Worm (Caenorhabditis elegans) whole organism, L4 larva: ENCODE measurements around the gene clec-62.
A peak's percentile ranks its signal among the peaks of the same experiment; 100 is the strongest.

ENCODE experiments used
- F26F4.8 ChIP-seq: fragments of 200-800 bp; sonication (Bioruptor generic); conservative IDR thresholded peaks from 2 replicates; pipeline ENCODE4 v1.3.6; 2022; ENCODE audit warnings: missing genetic modification characterization, missing compliant biosample characterization
- F37D6.2 ChIP-seq: sonication (generic microtip); optimal IDR thresholded peaks from 2 replicates; lab custom pipeline; 2016; ENCODE audit warnings: mild to moderate bottlenecking, missing genetic modification characterization, missing compliant biosample characterization
- T20F7.1 ChIP-seq: fragments of 200-800 bp; sonication (Bioruptor generic); optimal IDR thresholded peaks from 2 replicates; lab custom pipeline; 2018; ENCODE audit warnings: mild to moderate bottlenecking, missing genetic modification characterization, missing compliant biosample characterization
- Y48G9A.11 ChIP-seq: fragments of 200-800 bp; sonication (Bioruptor generic); IDR thresholded peaks from 2 replicates; pipeline ENCODE4 v1.3.6; 2022; ENCODE audit warnings: missing genetic modification reagents, missing genetic modification characterization, missing compliant biosample characterization
- Y5F2A.4 ChIP-seq: fragments of 200-800 bp; sonication (Bioruptor generic); optimal IDR thresholded peaks from 2 replicates; lab custom pipeline; 2018; ENCODE audit warnings: mild to moderate bottlenecking, missing genetic modification characterization, missing compliant biosample characterization
- Y75B8A.6 ChIP-seq: fragments of 200-800 bp; sonication (Bioruptor generic); IDR thresholded peaks from 2 replicates; pipeline ENCODE4 v1.3.6; 2022; ENCODE audit warnings: missing genetic modification reagents, missing genetic modification characterization, missing compliant biosample characterization
- arid-1 ChIP-seq: fragments of 200-800 bp; sonication (Bioruptor generic); conservative IDR thresholded peaks from 2 replicates; pipeline ENCODE4 v1.3.6; 2022; ENCODE audit warnings: missing genetic modification reagents, missing genetic modification characterization, missing compliant biosample characterization
- attf-4 ChIP-seq: sonication (generic microtip); optimal IDR thresholded peaks from 3 replicates; lab custom pipeline; 2017; ENCODE audit warnings: missing biosample characterization, missing genetic modification characterization
- ceh-28 ChIP-seq: fragments of 150-350 bp; optimal IDR thresholded peaks from 2 replicates; lab custom pipeline; 2014; ENCODE audit warnings: missing biosample characterization, missing genetic modification reagents, missing genetic modification characterization
- ceh-32 ChIP-seq: sonication (generic microtip); optimal IDR thresholded peaks from 2 replicates; lab custom pipeline; 2016; ENCODE audit warnings: mild to moderate bottlenecking, missing genetic modification characterization, missing compliant biosample characterization; ENCODE audit not compliant: poor library complexity
- ceh-44 ChIP-seq: fragments of 200-800 bp; sonication (Bioruptor generic); IDR thresholded peaks from 2 replicates; pipeline ENCODE4 v1.3.6; 2022; ENCODE audit warnings: missing genetic modification reagents, missing genetic modification characterization, missing compliant biosample characterization
- ces-1 ChIP-seq: fragments of 150-350 bp; sonication (generic microtip); optimal IDR thresholded peaks from 4 replicates; lab custom pipeline; 2014; ENCODE audit warnings: missing biosample characterization, missing genetic modification reagents, missing genetic modification characterization
- cey-2 ChIP-seq: sonication (generic microtip); optimal IDR thresholded peaks from 3 replicates; lab custom pipeline; 2017; ENCODE audit warnings: missing genetic modification characterization, mild to moderate bottlenecking, missing compliant biosample characterization, antibody characterized with exemption, borderline replicate concordance; ENCODE audit not compliant: insufficient read depth
- ctbp-1 ChIP-seq: fragments of 200-800 bp; sonication (Bioruptor generic); IDR thresholded peaks from 2 replicates; pipeline ENCODE4 v1.3.6; 2022; ENCODE audit warnings: missing genetic modification reagents, missing genetic modification characterization, missing compliant biosample characterization
- daf-12 ChIP-seq: fragments of 150-350 bp; optimal IDR thresholded peaks from 2 replicates; lab custom pipeline; 2014; ENCODE audit warnings: missing biosample characterization, missing genetic modification reagents, missing genetic modification characterization
- daf-16 ChIP-seq, 3 experiments: sonication (generic microtip); optimal IDR thresholded peaks; 2 replicates each; lab custom pipeline; 2016 to 2017; ENCODE audit warnings: missing genetic modification characterization in 3 of 3, missing genetic modification reagents in 3 of 3, mild to moderate bottlenecking in 2 of 3, missing compliant biosample characterization in 2 of 3, missing biosample characterization in 1 of 3, moderate library complexity in 1 of 3
- dmd-8 ChIP-seq: fragments of 200-800 bp; sonication (Bioruptor generic); IDR thresholded peaks from 2 replicates; pipeline ENCODE4 v1.3.6; 2022; ENCODE audit warnings: missing genetic modification characterization, missing compliant biosample characterization
- dmd-9 ChIP-seq: fragments of 200-800 bp; sonication (Bioruptor generic); IDR thresholded peaks from 2 replicates; pipeline ENCODE4 v1.3.6; 2022; ENCODE audit warnings: missing genetic modification reagents, missing genetic modification characterization, missing compliant biosample characterization
- dpl-1 ChIP-seq: fragments of 150-350 bp; optimal IDR thresholded peaks from 2 replicates; lab custom pipeline; 2014; ENCODE audit warnings: missing biosample characterization, missing genetic modification reagents, missing genetic modification characterization
- fos-1 ChIP-seq: fragments of 150-350 bp; optimal IDR thresholded peaks from 2 replicates; lab custom pipeline; 2014; ENCODE audit warnings: missing biosample characterization, missing genetic modification characterization
- gei-8 ChIP-seq: fragments of 200-800 bp; sonication (Bioruptor generic); optimal IDR thresholded peaks from 2 replicates; lab custom pipeline; 2018; ENCODE audit warnings: mild to moderate bottlenecking, missing genetic modification characterization, missing compliant biosample characterization
- hmg-1.1 ChIP-seq: fragments of 200-800 bp; sonication (Bioruptor generic); IDR thresholded peaks from 2 replicates; pipeline ENCODE4 v1.3.6; 2022; ENCODE audit warnings: missing genetic modification reagents, missing genetic modification characterization, missing compliant biosample characterization
- lin-15B ChIP-seq: fragments of 150-350 bp; sonication (generic microtip); optimal IDR thresholded peaks from 3 replicates; lab custom pipeline; 2014; ENCODE audit warnings: missing biosample characterization, missing genetic modification characterization
- lin-38 ChIP-seq: fragments of 200-800 bp; sonication (Bioruptor generic); IDR thresholded peaks from 2 replicates; pipeline ENCODE4 v1.3.6; 2022; ENCODE audit warnings: missing genetic modification reagents, missing genetic modification characterization, missing compliant biosample characterization
- madf-5 ChIP-seq, 2 experiments: fragments of 200-800 bp; sonication (Bioruptor generic); IDR thresholded peaks; 2 replicates each; pipeline ENCODE4 v1.3.6; 2022; ENCODE audit warnings: missing compliant biosample characterization in 2 of 2, missing genetic modification characterization in 2 of 2
- nhr-102 ChIP-seq: sonication (generic microtip); optimal IDR thresholded peaks from 2 replicates; lab custom pipeline; 2016; ENCODE audit warnings: mild to moderate bottlenecking, missing genetic modification characterization, moderate library complexity, missing compliant biosample characterization
- nhr-25 ChIP-seq: sonication (generic microtip); optimal IDR thresholded peaks from 2 replicates; lab custom pipeline; 2017; ENCODE audit warnings: missing genetic modification characterization, mild to moderate bottlenecking, missing compliant biosample characterization, antibody characterized with exemption, moderate library complexity, borderline replicate concordance; ENCODE audit not compliant: insufficient read depth
- nhr-6 ChIP-seq: fragments of 150-350 bp; optimal IDR thresholded peaks from 2 replicates; lab custom pipeline; 2014; ENCODE audit warnings: missing biosample characterization, missing genetic modification characterization
- pha-4 ChIP-seq, 2 experiments: fragments of 150-350 bp in 1 of 2; fragments of 200-800 bp in 1 of 2; sonication (Bioruptor generic) in 1 of 2; IDR thresholded peaks in 1 of 2; optimal IDR thresholded peaks in 1 of 2; 2 replicates each; pipeline versions ENCODE4 v1.3.6 to Lab custom; 2014 to 2022; ENCODE audit warnings: missing genetic modification characterization in 2 of 2, missing genetic modification reagents in 2 of 2, missing biosample characterization in 1 of 2, missing compliant biosample characterization in 1 of 2
- pqm-1 ChIP-seq: sonication (generic microtip); optimal IDR thresholded peaks from 2 replicates; lab custom pipeline; 2017; ENCODE audit warnings: missing biosample characterization, missing genetic modification characterization
- snpc-4 ChIP-seq: fragments of 150-350 bp; optimal IDR thresholded peaks from 2 replicates; lab custom pipeline; 2014; ENCODE audit warnings: missing biosample characterization, missing genetic modification characterization
- spr-3 ChIP-seq: fragments of 200-800 bp; sonication (Bioruptor generic); optimal IDR thresholded peaks from 2 replicates; lab custom pipeline; 2018; ENCODE audit warnings: mild to moderate bottlenecking, missing genetic modification characterization, missing compliant biosample characterization
- unc-130 ChIP-seq: sonication (generic microtip); optimal IDR thresholded peaks from 2 replicates; lab custom pipeline; 2016; ENCODE audit warnings: missing genetic modification reagents, missing genetic modification characterization, missing compliant biosample characterization
- unc-62 ChIP-seq, 3 experiments: fragments of 150-350 bp in 1 of 3; sonication (generic microtip); optimal IDR thresholded peaks in 2 of 3; peaks in 1 of 3; 1 replicate in 1 of 3; 2 replicates in 2 of 3; lab custom pipeline; 2014 to 2017; ENCODE audit warnings: missing biosample characterization in 3 of 3, missing genetic modification characterization in 3 of 3, missing genetic modification reagents in 3 of 3, missing genotype in 1 of 3
- zfp-3 ChIP-seq: fragments of 200-800 bp; sonication (Bioruptor generic); conservative IDR thresholded peaks from 2 replicates; pipeline ENCODE4 v1.3.6; 2022; ENCODE audit warnings: missing genetic modification reagents, missing genetic modification characterization, missing compliant biosample characterization
- zip-2 ChIP-seq: fragments of 150-350 bp; optimal IDR thresholded peaks from 2 replicates; lab custom pipeline; 2014; ENCODE audit warnings: missing biosample characterization, missing genetic modification characterization
- ztf-11 ChIP-seq: fragments of 150-350 bp; optimal IDR thresholded peaks from 2 replicates; lab custom pipeline; 2014; ENCODE audit warnings: missing biosample characterization, missing genetic modification characterization
- ztf-7 ChIP-seq: fragments of 150-350 bp; optimal IDR thresholded peaks from 2 replicates; lab custom pipeline; 2014; ENCODE audit warnings: missing biosample characterization, missing genetic modification characterization

The clec-62 gene

ce11 chrII:12931456-12931923 lies 36.6 kb upstream of the clec-62 start, which contains the start of gene dct-18 (continued):
- TF ChIP-seq dpl-1 (GFP tag; lab: Kevin White, UChicago) = no peak
- TF ChIP-seq ces-1 (GFP tag; lab: Kevin White, UChicago) = no peak
- no peak for TF ChIP-seq Y48G9A.11
- TF ChIP-seq lin-38 = no peak
- TF ChIP-seq zip-2 (tag; lab: Kevin White, UChicago) = no peak
- TF ChIP-seq lin-15B (tag; lab: Kevin White, UChicago) = no peak
- no peak for TF ChIP-seq hmg-1.1 (GFP tag; lab: Robert Waterston, UW)
- TF ChIP-seq Y75B8A.6 (GFP tag; lab: Robert Waterston, UW) = no peak

- TF ChIP-seq unc-62 (GFP tag; optimal IDR thresholded peaks at IDR 0.05 in 1 of 2; lab: Kevin White, UChicago) = peak in 1 of 2 experiments; percentile 87
- no peak for TF ChIP-seq unc-62 (tag; optimal IDR thresholded peaks at IDR 0.05; lab: Kevin White, UChicago)
- TF ChIP-seq ceh-32 (tag; lab: Kevin White, UChicago) = no peak
- TF ChIP-seq pqm-1 (tag; lab: Kevin White, UChicago) = peak; percentile 44
- no peak for TF ChIP-seq T20F7.1 (GFP tag; lab: Kevin White, UChicago)
- TF ChIP-seq nhr-102 (tag; lab: Kevin White, UChicago) = no peak
- TF ChIP-seq lin-15B (tag; lab: Kevin White, UChicago) = no peak
Observed at ce11 chrII:12930138-12930537, 35.2 kb upstream of the clec-62 start.

DNA sequence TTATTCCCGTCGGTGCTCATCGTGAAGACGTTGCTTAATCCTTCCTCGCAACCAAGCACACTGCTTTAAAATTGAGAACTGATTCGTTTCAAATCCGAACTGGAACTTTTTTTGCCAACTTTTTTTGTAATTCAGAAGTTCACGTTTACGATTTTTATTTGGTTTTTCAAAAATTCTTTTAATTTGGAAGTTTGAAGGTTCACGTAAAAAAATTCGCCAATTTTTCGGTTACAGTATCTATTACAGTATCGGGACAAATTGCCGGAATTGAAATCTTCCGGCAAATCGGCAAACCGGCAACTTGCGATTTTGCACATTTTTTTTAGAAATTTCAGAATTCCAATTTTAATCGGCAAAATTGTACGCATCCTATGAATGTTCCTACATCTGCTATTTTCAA lies 33.3 kb upstream of the clec-62 start, which contains the start of gene F58G1.3:
F58G1.3 (minus strand) TSS at position 101 of the 400 bp plus-strand sequence.
- TF ChIP-seq ceh-28 (tag; lab: Kevin White, UChicago) = no peak
- no peak for TF ChIP-seq snpc-4 (tag; lab: Kevin White, UChicago)
- TF ChIP-seq zfp-3 (GFP tag; lab: Robert Waterston, UW) = no peak

DNA sequence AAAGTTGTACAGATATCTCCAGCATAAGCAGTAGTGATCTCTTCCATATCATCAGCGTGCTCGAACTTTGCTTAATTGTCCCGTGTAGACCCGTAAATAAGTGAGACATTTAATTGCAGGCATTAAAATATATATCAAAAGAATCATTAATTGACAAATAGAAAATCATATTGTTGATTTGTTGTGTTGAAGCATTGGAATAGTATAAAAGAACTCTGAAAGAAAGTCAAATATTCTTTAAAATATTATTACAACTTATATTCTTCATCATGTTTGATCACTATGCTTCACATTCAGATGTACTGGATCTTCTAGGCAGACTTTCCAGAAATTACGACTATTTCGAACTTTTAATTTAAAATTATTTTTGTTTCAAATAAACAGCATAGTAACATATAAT lies 30.6 kb upstream of the clec-62 start, which contains the start of gene F58G1.8:
F58G1.8 (minus strand) TSS at position 101 of the 400 bp plus-strand sequence.
- no peak for TF ChIP-seq fos-1 (tag; lab: Kevin White, UChicago)
- no peak for TF ChIP-seq daf-16 (GFP tag; optimal IDR thresholded peaks at IDR 0.05; lab: Kevin White, UChicago)
- no peak for TF ChIP-seq daf-16 (tag; optimal IDR thresholded peaks at IDR 0.05; lab: Kevin White, UChicago)
- no peak for TF ChIP-seq madf-5 (GFP tag; IDR thresholded peaks at IDR 0.05; lab: Robert Waterston, UW)
- no peak for TF ChIP-seq nhr-6 (tag; lab: Kevin White, UChicago)
- no peak for TF ChIP-seq F37D6.2 (tag; lab: Kevin White, UChicago)
- no peak for TF ChIP-seq pha-4 (GFP tag; IDR thresholded peaks at IDR 0.05; lab: Robert Waterston, UW)
- no peak for TF ChIP-seq pha-4 (tag; optimal IDR thresholded peaks at IDR 0.05; lab: Kevin White, UChicago)
- no peak for TF ChIP-seq dmd-9 (GFP tag; lab: Robert Waterston, UW)
- TF ChIP-seq attf-4 (tag; lab: Kevin White, UChicago) = no peak
- no peak for TF ChIP-seq dmd-8 (GFP tag; lab: Robert Waterston, UW)
- TF ChIP-seq Y5F2A.4 (GFP tag; lab: Kevin White, UChicago) = no peak
- TF ChIP-seq daf-12 (tag; lab: Kevin White, UChicago) = no peak
- TF ChIP-seq ceh-44 (GFP tag; lab: Robert Waterston, UW) = no peak
- no peak for TF ChIP-seq ztf-7 (tag; lab: Kevin White, UChicago)
- no peak for TF ChIP-seq nhr-25 (tag; lab: Kevin White, UChicago)
- no peak for TF ChIP-seq ztf-11 (tag; lab: Kevin White, UChicago)

DNA sequence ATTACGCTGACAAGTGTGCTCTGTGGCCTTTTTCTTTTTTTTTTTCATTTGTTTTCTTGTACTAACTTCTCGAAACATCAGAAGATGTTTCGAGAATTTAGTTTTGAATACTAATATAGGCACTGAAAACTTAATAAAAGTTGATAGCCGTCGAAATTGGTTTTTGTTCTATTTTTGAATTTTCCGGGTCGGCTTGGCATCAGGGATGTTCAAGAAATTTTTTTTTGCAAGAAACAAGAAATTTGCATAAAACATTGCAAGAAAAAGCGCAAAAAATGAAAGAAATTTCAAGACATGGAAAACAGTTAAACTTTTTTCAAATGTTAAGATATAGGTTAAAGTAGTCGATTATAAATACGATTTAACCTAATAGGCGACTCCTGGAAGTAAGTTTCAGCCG lies 28.3 kb upstream of the clec-62 start:
- TF ChIP-seq gei-8 (GFP tag; lab: Kevin White, UChicago) = no peak
- TF ChIP-seq spr-3 = no peak
- TF ChIP-seq F26F4.8 (GFP tag; lab: Robert Waterston, UW) = no peak
- TF ChIP-seq lin-38 = peak; percentile 61
- TF ChIP-seq Y48G9A.11 = peak; percentile 86
- no peak for TF ChIP-seq ctbp-1
- no peak for TF ChIP-seq madf-5 (GFP tag; IDR thresholded peaks at IDR 0.05; lab: Robert Waterston, UW)
- TF ChIP-seq arid-1 = peak; percentile 67; the same call in 1 of the 2 replicates
- no peak for TF ChIP-seq dpl-1 (GFP tag; lab: Kevin White, UChicago)
- no peak for TF ChIP-seq unc-130 (GFP tag; lab: Kevin White, UChicago)
- no peak for TF ChIP-seq cey-2
